Worm (Caenorhabditis elegans) whole organism, young adult: ENCODE data around the gene lbp-7.

ENCODE experiments used
- D2030.7 ChIP-seq: fragments of 200-800 bp; sonication (Bioruptor generic); IDR thresholded peaks from 2 replicates; pipeline ENCODE4 v1.3.6; 2022; ENCODE audit warnings: missing genetic modification reagents, missing genetic modification characterization, missing compliant biosample characterization
- ama-1 ChIP-seq, 3 experiments: fragments of 150-350 bp in 1 of 3; sonication (generic microtip) in 2 of 3; optimal IDR thresholded peaks; 2 replicates each; lab custom pipeline; 2014 to 2018; ENCODE audit warnings: missing biosample characterization in 2 of 3, missing genetic modification characterization in 2 of 3, missing genetic modification reagents in 2 of 3
- aptf-2 ChIP-seq: fragments of 200-800 bp; sonication (Bioruptor generic); conservative IDR thresholded peaks from 2 replicates; pipeline ENCODE4 v1.3.6; 2022; ENCODE audit warnings: missing genetic modification reagents, missing genetic modification characterization, missing compliant biosample characterization
- chd-7 ChIP-seq: sonication (generic microtip); optimal IDR thresholded peaks from 2 replicates; lab custom pipeline; 2016; ENCODE audit warnings: mild to moderate bottlenecking, missing genetic modification characterization, moderate library complexity, missing compliant biosample characterization
- die-1 ChIP-seq: sonication (generic microtip); optimal IDR thresholded peaks from 2 replicates; lab custom pipeline; 2016; ENCODE audit warnings: missing genotype, mild to moderate bottlenecking, missing genetic modification characterization, missing compliant biosample characterization
- dpl-1 ChIP-seq: fragments of 150-350 bp; optimal IDR thresholded peaks from 2 replicates; lab custom pipeline; 2014; ENCODE audit warnings: missing biosample characterization, missing genetic modification reagents, missing genetic modification characterization
- him-1 ChIP-seq: sonication (generic microtip); optimal IDR thresholded peaks from 2 replicates; lab custom pipeline; 2016; ENCODE audit warnings: missing genotype, missing genetic modification reagents, missing genetic modification characterization, missing compliant biosample characterization
- lin-54 ChIP-seq: fragments of 200-800 bp; sonication (Bioruptor generic); optimal IDR thresholded peaks from 2 replicates; lab custom pipeline; 2018; ENCODE audit warnings: mild to moderate bottlenecking, missing genetic modification characterization, missing compliant biosample characterization
- mxl-1 ChIP-seq: sonication (generic microtip); optimal IDR thresholded peaks from 2 replicates; lab custom pipeline; 2016; ENCODE audit warnings: missing genetic modification characterization, missing compliant biosample characterization
- nfyb-1 ChIP-seq: fragments of 200-800 bp; sonication (Bioruptor generic); IDR thresholded peaks from 2 replicates; pipeline ENCODE4 v1.3.6; 2022; ENCODE audit warnings: missing genetic modification reagents, missing genetic modification characterization, missing compliant biosample characterization
- pha-4 ChIP-seq: fragments of 150-350 bp; sonication (generic microtip); optimal IDR thresholded peaks from 2 replicates; lab custom pipeline; 2014; ENCODE audit warnings: missing biosample characterization, missing genetic modification reagents, missing genetic modification characterization
- snpc-4 ChIP-seq, 5 experiments: fragments of 150-350 bp in 1 of 5; sonication (generic microtip) in 4 of 5; optimal IDR thresholded peaks; 2 replicates each; lab custom pipeline; 2014 to 2018; ENCODE audit warnings: missing genetic modification characterization in 5 of 5, missing biosample characterization in 3 of 5, antibody characterized with exemption in 2 of 5, mild to moderate bottlenecking in 2 of 5, missing compliant biosample characterization in 2 of 5, missing genotype in 2 of 5, moderate library complexity in 2 of 5, missing genetic modification reagents in 1 of 5
- zim-3 ChIP-seq: sonication (generic microtip); optimal IDR thresholded peaks from 2 replicates; lab custom pipeline; 2017; ENCODE audit warnings: mild to moderate bottlenecking, missing genetic modification characterization, moderate library complexity, missing compliant biosample characterization
- ztf-26 ChIP-seq: sonication (generic microtip); optimal IDR thresholded peaks from 2 replicates; lab custom pipeline; 2017; ENCODE audit warnings: missing genetic modification characterization, missing compliant biosample characterization

DNA sequence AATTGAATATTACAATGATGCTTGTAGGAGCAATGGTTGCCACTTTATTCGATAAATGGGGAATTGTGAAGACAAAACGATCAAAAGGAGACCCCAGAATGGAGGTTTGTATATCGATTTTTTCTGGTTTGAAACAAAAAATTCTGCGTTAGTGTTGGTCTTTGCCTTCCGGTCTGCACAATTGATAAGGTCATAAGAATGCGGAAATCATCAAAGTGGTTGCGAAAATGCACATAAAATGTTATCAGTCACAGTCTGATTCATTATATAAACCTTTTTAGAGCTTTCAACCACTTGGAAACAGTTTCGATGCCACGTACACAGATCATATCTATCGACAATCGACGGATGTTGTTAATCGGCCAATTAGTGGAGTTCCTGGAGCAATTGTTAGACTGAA, 14.2 kb downstream of the lbp-7 start:
- TF ChIP-seq aptf-2 (GFP tag; lab: Robert Waterston, UW) (no peak), nfyb-1 (GFP tag; lab: Robert Waterston, UW) (no peak), D2030.7 (GFP tag; lab: Robert Waterston, UW) (no peak), chd-7 (tag; lab: Kevin White, UChicago) (no peak), pha-4 (no peak), zim-3 (tag; lab: Kevin White, UChicago) (no peak), lin-54 (GFP tag; lab: Kevin White, UChicago) (no peak), snpc-4 (GFP tag; optimal IDR thresholded peaks at IDR 0.05; lab: Kevin White, UChicago) (no peak), snpc-4 (tag; optimal IDR thresholded peaks at IDR 0.05; lab: Kevin White, UChicago) (no peak), him-1 (tag; lab: Kevin White, UChicago) (no peak), ama-1 (optimal IDR thresholded peaks at IDR 0.05; lab: Kevin White, UChicago) (no peak), ama-1 (GFP tag; optimal IDR thresholded peaks at IDR 0.05; lab: Kevin White, UChicago) (no peak), mxl-1 (tag; lab: Kevin White, UChicago) (no peak), dpl-1 (no peak), ztf-26 (tag; lab: Kevin White, UChicago) (no peak), die-1 (tag; lab: Kevin White, UChicago) (no peak)
